Fruit fly (Drosophila melanogaster) whole organism, embryonic: Measurements from ENCODE around the gene Zip88E.

Experiments used
- BEAF-32 ChIP-seq: fragments of 200-800 bp; sonication (Bioruptor generic); optimal IDR thresholded peaks from 3 replicates; lab custom pipeline; 2017; ENCODE audit warnings: missing biosample characterization, missing genetic modification characterization, mild to moderate bottlenecking, moderate library complexity, missing genetic modification reagents
- CG11247 ChIP-seq: fragments of 200-800 bp; sonication (Bioruptor generic); IDR thresholded peaks from 2 replicates; pipeline ENCODE4 v1.3.6; 2022; ENCODE audit warnings: missing biosample characterization, missing genetic modification characterization
- CG12071 ChIP-seq: fragments of 200-800 bp; sonication (Bioruptor generic); optimal IDR thresholded peaks from 3 replicates; lab custom pipeline; 2018; ENCODE audit warnings: missing biosample characterization, mild to moderate bottlenecking, missing genetic modification characterization
- CG12104 ChIP-seq: fragments of 200-800 bp; sonication (Bioruptor generic); optimal IDR thresholded peaks from 3 replicates; lab custom pipeline; 2016; ENCODE audit warnings: missing biosample characterization, missing genetic modification characterization
- CG12219 ChIP-seq: fragments of 200-800 bp; sonication (Bioruptor generic); optimal IDR thresholded peaks from 3 replicates; lab custom pipeline; 2018; ENCODE audit warnings: missing biosample characterization, mild to moderate bottlenecking, missing genetic modification characterization
- CG12299 ChIP-seq: fragments of 200-800 bp; sonication (Bioruptor generic); optimal IDR thresholded peaks from 2 replicates; lab custom pipeline; 2018; ENCODE audit warnings: missing biosample characterization, mild to moderate bottlenecking, missing genetic modification characterization
- CG17802 ChIP-seq: fragments of 200-800 bp; sonication (Bioruptor generic); optimal IDR thresholded peaks from 2 replicates; lab custom pipeline; 2018; ENCODE audit warnings: missing biosample characterization, mild to moderate bottlenecking, missing genetic modification characterization, moderate library complexity
- CG2889 ChIP-seq: fragments of 200-800 bp; sonication (Bioruptor generic); IDR thresholded peaks from 3 replicates; pipeline ENCODE4 v1.3.6; 2022; ENCODE audit warnings: missing biosample characterization, missing genetic modification characterization
- CG3995 ChIP-seq: fragments of 200-800 bp; sonication (Bioruptor generic); optimal IDR thresholded peaks from 3 replicates; lab custom pipeline; 2016; ENCODE audit warnings: missing biosample characterization, missing genetic modification characterization
- CG4707 ChIP-seq: fragments of 200-800 bp; sonication (Bioruptor generic); optimal IDR thresholded peaks from 2 replicates; lab custom pipeline; 2018; ENCODE audit warnings: missing biosample characterization, mild to moderate bottlenecking, missing genetic modification characterization, moderate library complexity
- CG5180 ChIP-seq: fragments of 200-800 bp; sonication (Bioruptor generic); optimal IDR thresholded peaks from 3 replicates; lab custom pipeline; 2017; ENCODE audit warnings: missing biosample characterization, missing genetic modification characterization, mild to moderate bottlenecking, moderate library complexity, missing genetic modification reagents
- CG5953 ChIP-seq: fragments of 200-800 bp; sonication (Bioruptor generic); IDR thresholded peaks from 2 replicates; pipeline ENCODE4 v1.3.6; 2022; ENCODE audit warnings: missing biosample characterization, missing genetic modification characterization
- CG7987 ChIP-seq: fragments of 200-800 bp; sonication (Bioruptor generic); optimal IDR thresholded peaks from 2 replicates; lab custom pipeline; 2018; ENCODE audit warnings: missing biosample characterization, mild to moderate bottlenecking, missing genetic modification characterization, moderate library complexity
- CG9215 ChIP-seq: fragments of 200-800 bp; sonication (Bioruptor generic); IDR thresholded peaks from 2 replicates; pipeline ENCODE4 v1.3.6; 2022; ENCODE audit warnings: missing biosample characterization, missing genetic modification characterization
- CG9609 ChIP-seq: fragments of 200-800 bp; sonication (Bioruptor generic); optimal IDR thresholded peaks from 3 replicates; lab custom pipeline; 2016; ENCODE audit warnings: missing biosample characterization, missing genetic modification characterization
- CoRest ChIP-seq: fragments of 200-800 bp; sonication (Bioruptor generic); optimal IDR thresholded peaks from 3 replicates; lab custom pipeline; 2018; ENCODE audit warnings: missing biosample characterization, mild to moderate bottlenecking, missing genetic modification characterization, moderate library complexity
- CrebB ChIP-seq: fragments of 200-800 bp; sonication (Bioruptor generic); optimal IDR thresholded peaks from 3 replicates; lab custom pipeline; 2018; ENCODE audit warnings: missing biosample characterization, mild to moderate bottlenecking, missing genetic modification characterization
- Dfd ChIP-seq, 2 experiments: fragments of >200 bp; optimal IDR thresholded peaks; 2 replicates each; lab custom pipeline; 2017; ENCODE audit warnings: missing biosample characterization in 2 of 2, missing genetic modification characterization in 2 of 2
- Dip2 ChIP-seq: fragments of 200-800 bp; sonication (Bioruptor generic); IDR thresholded peaks from 2 replicates; pipeline ENCODE4 v1.3.6; 2022; ENCODE audit warnings: missing biosample characterization, missing genetic modification characterization
- Gug ChIP-seq: fragments of 200-800 bp; sonication (Bioruptor generic); IDR thresholded peaks from 4 replicates; pipeline ENCODE4 v1.3.6; 2022; ENCODE audit warnings: missing biosample characterization, missing genetic modification characterization
- Max ChIP-seq: fragments of 200-800 bp; sonication (Bioruptor generic); optimal IDR thresholded peaks from 2 replicates; lab custom pipeline; 2016; ENCODE audit warnings: missing biosample characterization, mild to moderate bottlenecking, missing genetic modification characterization
- Med ChIP-seq: fragments of 200-800 bp; sonication (Bioruptor generic); peaks from one replicate; lab custom pipeline; 2016; ENCODE audit warnings: missing biosample characterization, missing genetic modification characterization, mild to moderate bottlenecking, inconsistent platforms, moderate library complexity
- NC2α ChIP-seq: fragments of 200-800 bp; sonication (Bioruptor generic); optimal IDR thresholded peaks from 2 replicates; lab custom pipeline; 2016; ENCODE audit warnings: missing biosample characterization, missing genetic modification characterization
- Oaz ChIP-seq: fragments of 200-800 bp; sonication (Bioruptor generic); IDR thresholded peaks from 2 replicates; pipeline ENCODE4 v1.3.6; 2022; ENCODE audit warnings: missing biosample characterization, missing genetic modification characterization
- Ptx1 ChIP-seq: fragments of 200-800 bp; sonication (Bioruptor generic); IDR thresholded peaks from 2 replicates; pipeline ENCODE4 v1.3.6; 2022; ENCODE audit warnings: missing biosample characterization, missing genetic modification characterization
- Ravus ChIP-seq: fragments of 200-800 bp; sonication (Bioruptor generic); IDR thresholded peaks from 2 replicates; pipeline ENCODE4 v1.3.6; 2022; ENCODE audit warnings: missing biosample characterization, missing genetic modification characterization
- Sin3A ChIP-seq: fragments of >200 bp; optimal IDR thresholded peaks from 2 replicates; lab custom pipeline; 2018
- Sox102F ChIP-seq: fragments of 200-800 bp; sonication (Bioruptor generic); optimal IDR thresholded peaks from 2 replicates; lab custom pipeline; 2018; ENCODE audit warnings: missing biosample characterization, mild to moderate bottlenecking, missing genetic modification characterization, moderate library complexity
- Ssrp ChIP-seq: fragments of 200-800 bp; sonication (Bioruptor generic); optimal IDR thresholded peaks from 2 replicates; lab custom pipeline; 2018; ENCODE audit warnings: missing biosample characterization, mild to moderate bottlenecking, missing genetic modification characterization, moderate library complexity
- ac ChIP-seq: fragments of 200-800 bp; sonication (Bioruptor generic); optimal IDR thresholded peaks from 3 replicates; lab custom pipeline; 2017; ENCODE audit warnings: missing biosample characterization, mild to moderate bottlenecking, missing genetic modification characterization
- ap ChIP-seq: fragments of 200-800 bp; sonication (Bioruptor generic); IDR thresholded peaks from 2 replicates; pipeline ENCODE4 v1.3.6; 2022; ENCODE audit warnings: missing biosample characterization, missing genetic modification characterization
- ara ChIP-seq: fragments of 200-800 bp; sonication (Bioruptor generic); IDR thresholded peaks from 2 replicates; pipeline ENCODE4 v1.3.6; 2022; ENCODE audit warnings: missing biosample characterization, missing genetic modification characterization
- cad ChIP-seq: fragments of >200 bp; optimal IDR thresholded peaks from 2 replicates; lab custom pipeline; 2017; ENCODE audit warnings: missing biosample characterization, missing genetic modification characterization
- chif ChIP-seq, 2 experiments: fragments of 200-800 bp; sonication (Bioruptor generic); optimal IDR thresholded peaks; 3 replicates each; lab custom pipeline; 2016; ENCODE audit warnings: missing biosample characterization in 2 of 2, missing genetic modification characterization in 2 of 2
- dmrt11E ChIP-seq: fragments of 200-800 bp; sonication (Bioruptor generic); optimal IDR thresholded peaks from 3 replicates; lab custom pipeline; 2018; ENCODE audit warnings: missing biosample characterization, mild to moderate bottlenecking, missing genetic modification characterization, moderate library complexity
- fd102C ChIP-seq: fragments of 200-800 bp; sonication (Bioruptor generic); optimal IDR thresholded peaks from 2 replicates; lab custom pipeline; 2018; ENCODE audit warnings: missing biosample characterization, mild to moderate bottlenecking, missing genetic modification characterization, moderate library complexity
- gce ChIP-seq: fragments of 200-800 bp; sonication (Bioruptor generic); IDR thresholded peaks from 3 replicates; pipeline ENCODE4 v1.3.6; 2022; ENCODE audit warnings: missing biosample characterization, missing genetic modification characterization
- hbn ChIP-seq: fragments of 200-800 bp; sonication (Bioruptor generic); IDR thresholded peaks from 2 replicates; pipeline ENCODE4 v1.3.6; 2022; ENCODE audit warnings: missing biosample characterization, missing genetic modification characterization; ENCODE audit not compliant: partially characterized antibody
- kah ChIP-seq: fragments of 200-800 bp; sonication (Bioruptor generic); optimal IDR thresholded peaks from 2 replicates; lab custom pipeline; 2018; ENCODE audit warnings: missing biosample characterization, mild to moderate bottlenecking, missing genetic modification characterization
- mam ChIP-seq: fragments of 200-800 bp; sonication (Bioruptor generic); optimal IDR thresholded peaks from 3 replicates; lab custom pipeline; 2016; ENCODE audit warnings: missing biosample characterization, missing genetic modification characterization
- pzg ChIP-seq: fragments of 200-800 bp; sonication (Bioruptor generic); optimal IDR thresholded peaks from 3 replicates; lab custom pipeline; 2018; ENCODE audit warnings: missing biosample characterization, mild to moderate bottlenecking, missing genetic modification characterization, moderate library complexity
- ro ChIP-seq: fragments of 200-800 bp; sonication (Bioruptor generic); IDR thresholded peaks from 2 replicates; pipeline ENCODE4 v1.3.6; 2022; ENCODE audit warnings: missing biosample characterization, missing genetic modification characterization
- row ChIP-seq: fragments of 200-800 bp; sonication (Bioruptor generic); IDR thresholded peaks from 3 replicates; pipeline ENCODE4 v1.3.6; 2022; ENCODE audit warnings: missing biosample characterization, missing genetic modification characterization
- run ChIP-seq: fragments of 200-800 bp; sonication (Bioruptor generic); optimal IDR thresholded peaks from 3 replicates; lab custom pipeline; 2018; ENCODE audit warnings: missing biosample characterization, mild to moderate bottlenecking, missing genetic modification characterization
- sisA ChIP-seq: fragments of 200-800 bp; sonication (Bioruptor generic); IDR thresholded peaks from 2 replicates; pipeline ENCODE4 v1.3.6; 2022; ENCODE audit warnings: missing biosample characterization, missing genetic modification characterization
- slbo ChIP-seq: fragments of 200-800 bp; sonication (Bioruptor generic); IDR thresholded peaks from 2 replicates; pipeline ENCODE4 v1.3.6; 2022; ENCODE audit warnings: missing biosample characterization, missing genetic modification characterization
- trem ChIP-seq: fragments of 200-800 bp; optimal IDR thresholded peaks from 3 replicates; lab custom pipeline; 2019; ENCODE audit warnings: missing biosample characterization, mild to moderate bottlenecking, missing genetic modification characterization, moderate library complexity
- vfl ChIP-seq: fragments of 200-800 bp; sonication (Bioruptor generic); optimal IDR thresholded peaks from 2 replicates; lab custom pipeline; 2016; ENCODE audit warnings: missing biosample characterization, missing genetic modification characterization
- vnd ChIP-seq: fragments of 200-800 bp; sonication (Bioruptor generic); IDR thresholded peaks from 3 replicates; pipeline ENCODE4 v1.3.6; 2022; ENCODE audit warnings: missing biosample characterization, missing genetic modification characterization; ENCODE audit not compliant: partially characterized antibody
- wek ChIP-seq: fragments of 200-800 bp; sonication (Bioruptor generic); optimal IDR thresholded peaks from 3 replicates; lab custom pipeline; 2018; ENCODE audit warnings: missing biosample characterization, mild to moderate bottlenecking, missing genetic modification characterization, moderate library complexity

Gene Zip88E

dm6 chr3R:15218824-15219576, 49.5 kb upstream of the Zip88E start, which contains the start of the genes SIDL and CG12241 (continued):
- no peak for TF ChIP-seq ap (GFP tag; lab: Robert Waterston, UW)
- peak; percentile 24 for TF ChIP-seq CG9609 (GFP tag; lab: Kevin White, UChicago)
- peak; percentile 12 for TF ChIP-seq Ssrp (tag; lab: Kevin White, UChicago)
- TF ChIP-seq CG9215: peak; percentile 90
- no peak for TF ChIP-seq CG5953 (GFP tag; lab: Robert Waterston, UW)
- TF ChIP-seq Ravus (GFP tag; lab: Robert Waterston, UW): peak; percentile 80
- TF ChIP-seq CG3995 (GFP tag; lab: Kevin White, UChicago): peak; percentile 58
- TF ChIP-seq Dfd (GFP tag; optimal IDR thresholded peaks at IDR 0.05; lab: Kevin White, UChicago): no peak
- no peak for TF ChIP-seq ac (GFP tag; lab: Kevin White, UChicago)
- peak; percentile 48 for TF ChIP-seq CG12299 (tag; lab: Kevin White, UChicago)
- TF ChIP-seq chif (GFP tag; optimal IDR thresholded peaks at IDR 0.05; lab: Kevin White, UChicago): peak; percentile 16 to 70
- TF ChIP-seq CG5180: no peak
- no peak for TF ChIP-seq wek (GFP tag; lab: Kevin White, UChicago)
- no peak for TF ChIP-seq CG12219
- peak; percentile 82 for TF ChIP-seq ro (GFP tag; lab: Robert Waterston, UW)
- TF ChIP-seq Dip2 (GFP tag; lab: Robert Waterston, UW): 0 out of 2 replicates have a peak, but pooled peaks have one; percentile 44
- no peak for TF ChIP-seq CrebB (tag; lab: Kevin White, UChicago)
- peak; percentile 97 for TF ChIP-seq Med (GFP tag; lab: Kevin White, UChicago)
- no peak for TF ChIP-seq Sin3A (lab: Kevin White, UChicago)
- peak; percentile 73 for TF ChIP-seq trem (tag; lab: Kevin White, UChicago)
- TF ChIP-seq vnd (GFP tag; lab: Robert Waterston, UW): no peak
- TF ChIP-seq Oaz: 0 out of 2 replicates have a peak, but pooled peaks have one; percentile 21
- TF ChIP-seq CG12104: peak; percentile 66
- no peak for TF ChIP-seq Sox102F (GFP tag; lab: Kevin White, UChicago)
- TF ChIP-seq gce (GFP tag; lab: Robert Waterston, UW): peak; percentile 82
- no peak for TF ChIP-seq run
- TF ChIP-seq hbn (GFP tag; lab: Robert Waterston, UW): no peak; the same call in none of the 2 replicates
- TF ChIP-seq CG2889: peak; percentile 48; the same call in 1 of the 3 replicates
- TF ChIP-seq CoRest: peak; percentile 67
- peak; percentile 93; the same call in 3 of the 4 replicates for TF ChIP-seq Gug (GFP tag; lab: Robert Waterston, UW)
- TF ChIP-seq vfl: peak; percentile 48
- TF ChIP-seq CG12071: no peak
- TF ChIP-seq CG11247 (GFP tag; lab: Robert Waterston, UW): peak; percentile 92
- TF ChIP-seq CG17802 (tag; lab: Kevin White, UChicago): peak; percentile 42
- TF ChIP-seq kah: peak; percentile 77
- peak; percentile 92 for TF ChIP-seq mam
- TF ChIP-seq row (GFP tag; lab: Robert Waterston, UW): peak; percentile 76
- peak; percentile 59 for TF ChIP-seq BEAF-32
- TF ChIP-seq Max (GFP tag; lab: Kevin White, UChicago): peak; percentile 84
- peak; percentile 34 for TF ChIP-seq pzg (GFP tag; lab: Kevin White, UChicago)
- TF ChIP-seq fd102C (GFP tag; lab: Kevin White, UChicago): no peak
- TF ChIP-seq NC2α (GFP tag; lab: Kevin White, UChicago): no peak
- no peak for TF ChIP-seq CG7987 (GFP tag; lab: Kevin White, UChicago)
- peak; percentile 67 for TF ChIP-seq slbo (GFP tag; lab: Robert Waterston, UW)
- peak; percentile 96 for TF ChIP-seq Ptx1 (GFP tag; lab: Robert Waterston, UW)
- no peak for TF ChIP-seq cad
- TF ChIP-seq ara: peak; percentile 90
- TF ChIP-seq sisA: peak; percentile 91
- peak; percentile 12 for TF ChIP-seq dmrt11E (tag; lab: Kevin White, UChicago)
- TF ChIP-seq CG4707: no peak
